Worm (Caenorhabditis elegans): ENCODE data around the gene T20B3.1.

ce11 chrV:16774428-16774827, 40.9 kb upstream of the T20B3.1 start:
- TF ChIP-seq xnd-1 (tag; optimal IDR thresholded peaks at IDR 0.05) (no peak), sea-2 (GFP tag; IDR thresholded peaks at IDR 0.05) (no peak), dpl-1 (GFP tag; optimal IDR thresholded peaks at IDR 0.05) (no peak), nfya-1 (tag; optimal IDR thresholded peaks at IDR 0.05; ENCODE audit: borderline replicate concordance, insufficient read depth) (no peak), ZK185.1 (tag; optimal IDR thresholded peaks at IDR 0.05; ENCODE audit: poor library complexity, severe bottlenecking) (no peak), snpc-4 (GFP tag; optimal IDR thresholded peaks at IDR 0.05) (no peak), snpc-4 (tag; optimal IDR thresholded peaks at IDR 0.05) (no peak), rec-8 (tag; optimal IDR thresholded peaks at IDR 0.05) (no peak), madf-3 (GFP tag; IDR thresholded peaks at IDR 0.05) (no peak), unc-130 (GFP tag; optimal IDR thresholded peaks at IDR 0.05) (no peak), F10E7.11 (tag; optimal IDR thresholded peaks at IDR 0.05) (no peak)

Measured in whole organism, young adult.